Fruit fly (Drosophila melanogaster): ENCODE data around the gene Ugt302K1.

dm6 chr3R:11136877-11137276 is 16.8 kb downstream of the Ugt302K1 start, which contains the start of gene mAcon2:
- no peak for TF ChIP-seq CG8478 (optimal IDR thresholded peaks at IDR 0.05)
- TF ChIP-seq CTCF (optimal IDR thresholded peaks at IDR 0.05): no peak
